Fruit fly (Drosophila melanogaster) whole organism, adult: ENCODE results near the gene CG42305.

ENCODE experiments used
- CG11617 ChIP-seq: fragments of 200-800 bp; sonication (Bioruptor generic); optimal IDR thresholded peaks from 2 replicates; lab custom pipeline; 2017; ENCODE audit warnings: mild to moderate bottlenecking, missing biosample characterization, missing genetic modification reagents, missing genetic modification characterization
- CG12768 ChIP-seq: fragments of 200-800 bp; sonication (Bioruptor generic); optimal IDR thresholded peaks from 2 replicates; lab custom pipeline; 2017; ENCODE audit warnings: missing biosample characterization, missing genetic modification characterization, mild to moderate bottlenecking, moderate library complexity, missing genetic modification reagents
- CG14711 ChIP-seq: fragments of 200-800 bp; sonication (Bioruptor generic); optimal IDR thresholded peaks from 2 replicates; lab custom pipeline; 2018; ENCODE audit warnings: missing biosample characterization, mild to moderate bottlenecking, missing genetic modification characterization, moderate library complexity
- CG1620 ChIP-seq: fragments of 200-800 bp; sonication (Bioruptor generic); optimal IDR thresholded peaks from 2 replicates; lab custom pipeline; 2016; ENCODE audit warnings: missing biosample characterization, missing genetic modification characterization
- CG33017 ChIP-seq: fragments of 200-800 bp; sonication (Bioruptor generic); optimal IDR thresholded peaks from 2 replicates; lab custom pipeline; 2018; ENCODE audit warnings: missing biosample characterization, mild to moderate bottlenecking, missing genetic modification characterization, moderate library complexity
- CG5204 ChIP-seq: fragments of 200-800 bp; sonication (Bioruptor generic); optimal IDR thresholded peaks from 2 replicates; lab custom pipeline; 2016; ENCODE audit warnings: missing biosample characterization, missing genetic modification characterization
- CG7045 ChIP-seq: fragments of 200-800 bp; sonication (Bioruptor generic); optimal IDR thresholded peaks from 2 replicates; lab custom pipeline; 2017; ENCODE audit warnings: missing biosample characterization, mild to moderate bottlenecking, missing genetic modification characterization
- CG7101 ChIP-seq: fragments of 200-800 bp; sonication (Bioruptor generic); optimal IDR thresholded peaks from 2 replicates; lab custom pipeline; 2018; ENCODE audit warnings: missing biosample characterization, mild to moderate bottlenecking, missing genetic modification characterization, moderate library complexity
- Clk ChIP-seq: fragments of 200-800 bp; sonication (Bioruptor generic); optimal IDR thresholded peaks from 2 replicates; lab custom pipeline; 2017; ENCODE audit warnings: missing biosample characterization, missing genetic modification characterization
- Crg-1 ChIP-seq: fragments of 200-800 bp; sonication (Bioruptor generic); optimal IDR thresholded peaks from 2 replicates; lab custom pipeline; 2016; ENCODE audit warnings: missing biosample characterization, missing genetic modification characterization
- Hr96 ChIP-seq: fragments of 200-800 bp; sonication (Bioruptor generic); optimal IDR thresholded peaks from 2 replicates; lab custom pipeline; 2016; ENCODE audit warnings: missing biosample characterization, missing genetic modification characterization
- Mnt ChIP-seq: fragments of 200-800 bp; sonication (Bioruptor generic); optimal IDR thresholded peaks from 2 replicates; lab custom pipeline; 2016; ENCODE audit warnings: missing biosample characterization, mild to moderate bottlenecking, missing genetic modification characterization
- bab1 ChIP-seq: fragments of 200-800 bp; sonication (Bioruptor generic); optimal IDR thresholded peaks from 3 replicates; lab custom pipeline; 2019; ENCODE audit warnings: missing biosample characterization, mild to moderate bottlenecking, missing genetic modification characterization, moderate library complexity
- cic ChIP-seq: fragments of 200-800 bp; sonication (Bioruptor generic); optimal IDR thresholded peaks from 2 replicates; lab custom pipeline; 2017; ENCODE audit warnings: missing biosample characterization, mild to moderate bottlenecking, missing genetic modification characterization, moderate library complexity
- cnc ChIP-seq, 2 experiments: fragments of >200 bp; optimal IDR thresholded peaks; 2 replicates each; lab custom pipeline; 2017
- kay ChIP-seq: fragments of 200-800 bp; sonication (Bioruptor generic); peaks from one replicate; lab custom pipeline; 2016; ENCODE audit warnings: missing biosample characterization, missing genetic modification characterization, borderline replicate concordance
- ovo ChIP-seq: fragments of 200-800 bp; sonication (Bioruptor generic); optimal IDR thresholded peaks from 2 replicates; lab custom pipeline; 2016; ENCODE audit warnings: missing biosample characterization, missing genetic modification characterization
- pad ChIP-seq: fragments of 200-800 bp; sonication (Bioruptor generic); optimal IDR thresholded peaks from 3 replicates; lab custom pipeline; 2017; ENCODE audit warnings: missing biosample characterization, missing genetic modification characterization, mild to moderate bottlenecking, moderate library complexity, missing genetic modification reagents
- tj ChIP-seq: fragments of 200-800 bp; sonication (Bioruptor generic); optimal IDR thresholded peaks from 3 replicates; lab custom pipeline; 2017; ENCODE audit warnings: missing biosample characterization, mild to moderate bottlenecking, missing genetic modification characterization, moderate library complexity
- toe ChIP-seq: fragments of 200-800 bp; sonication (Bioruptor generic); optimal IDR thresholded peaks from 2 replicates; lab custom pipeline; 2016; ENCODE audit warnings: missing biosample characterization, missing genetic modification characterization

Gene CG42305

DNA sequence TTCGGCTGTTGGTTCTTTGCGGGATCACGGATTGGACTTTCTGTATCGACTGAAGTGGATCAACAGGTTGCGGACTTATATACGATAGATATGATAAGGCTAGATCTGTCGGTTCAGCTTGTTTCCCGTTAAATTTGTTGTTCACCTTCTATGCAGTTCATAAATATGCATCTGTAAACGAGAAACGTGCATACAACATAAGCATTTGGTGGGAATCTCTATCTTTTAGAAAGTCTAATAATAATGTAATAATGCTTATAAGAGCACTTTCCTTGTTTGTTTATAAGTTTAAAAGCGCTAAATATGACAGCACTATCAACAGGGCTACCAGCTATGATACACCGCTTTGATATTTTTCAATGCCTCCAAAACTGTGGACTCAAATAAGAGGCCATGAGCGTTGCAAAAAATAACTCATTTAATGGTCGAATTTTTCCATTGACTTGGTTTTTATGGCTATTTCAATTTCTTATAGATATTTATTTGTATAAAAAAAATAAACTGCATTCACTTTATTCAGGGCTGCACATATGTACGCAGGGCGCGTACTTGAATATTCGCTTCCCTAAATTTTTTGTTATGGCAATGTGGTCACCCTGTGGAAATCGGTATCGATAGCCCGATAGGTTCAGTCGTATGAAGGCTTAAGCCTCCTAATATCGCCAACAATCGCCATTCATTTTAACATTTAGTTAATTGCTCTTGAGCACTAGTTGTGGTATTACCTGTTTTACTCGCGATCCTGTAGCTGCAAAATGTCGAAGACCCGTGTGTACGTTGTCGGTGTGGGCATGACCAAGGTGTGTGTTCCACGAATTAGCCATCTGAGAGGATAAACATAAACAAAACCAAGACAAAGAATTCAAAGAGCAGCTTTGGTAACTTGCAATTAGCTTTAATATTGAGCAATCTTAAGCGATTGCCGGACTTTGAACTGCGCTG lies 18.4 kb downstream of the CG42305 start, which contains the start of the genes CG17597 and ScpX:
CG17597 (minus strand) TSS at position 567 of the 942 bp plus-strand sequence.
ScpX (plus strand) TSS at position 643 of the 942 bp plus-strand sequence.
- TF ChIP-seq CG33017 = peak; percentile 34
- no peak for TF ChIP-seq cic
- TF ChIP-seq kay (GFP tag; lab: Kevin White, UChicago) = no peak
- peak; percentile 46 for TF ChIP-seq bab1
- TF ChIP-seq CG5204 (GFP tag; lab: Kevin White, UChicago) = peak; percentile 76
- peak; percentile 83 for TF ChIP-seq toe (GFP tag; lab: Kevin White, UChicago)
- peak; percentile 17 for TF ChIP-seq pad (GFP tag; lab: Kevin White, UChicago)
- peak; percentile 50 for TF ChIP-seq CG7101 (tag; lab: Kevin White, UChicago)
- peak; percentile 25 for TF ChIP-seq tj
- TF ChIP-seq CG7045 (GFP tag; lab: Kevin White, UChicago) = peak; percentile 44
- peak; percentile 42 for TF ChIP-seq Clk (GFP tag; lab: Kevin White, UChicago)
- TF ChIP-seq Mnt (GFP tag; lab: Kevin White, UChicago) = peak; percentile 55
- peak; percentile 6 for TF ChIP-seq ovo (GFP tag; lab: Kevin White, UChicago)
- peak; percentile 59 for TF ChIP-seq Hr96
- peak; percentile 62 for TF ChIP-seq CG1620
- TF ChIP-seq CG11617 (GFP tag; lab: Kevin White, UChicago) = peak; percentile 50
- no peak for TF ChIP-seq cnc (optimal IDR thresholded peaks at IDR 0.05; lab: Kevin White, UChicago)
- TF ChIP-seq CG12768 (GFP tag; lab: Kevin White, UChicago) = peak; percentile 42
- TF ChIP-seq Crg-1 = no peak
- peak; percentile 57 for TF ChIP-seq CG14711 (tag; lab: Kevin White, UChicago)

DNA sequence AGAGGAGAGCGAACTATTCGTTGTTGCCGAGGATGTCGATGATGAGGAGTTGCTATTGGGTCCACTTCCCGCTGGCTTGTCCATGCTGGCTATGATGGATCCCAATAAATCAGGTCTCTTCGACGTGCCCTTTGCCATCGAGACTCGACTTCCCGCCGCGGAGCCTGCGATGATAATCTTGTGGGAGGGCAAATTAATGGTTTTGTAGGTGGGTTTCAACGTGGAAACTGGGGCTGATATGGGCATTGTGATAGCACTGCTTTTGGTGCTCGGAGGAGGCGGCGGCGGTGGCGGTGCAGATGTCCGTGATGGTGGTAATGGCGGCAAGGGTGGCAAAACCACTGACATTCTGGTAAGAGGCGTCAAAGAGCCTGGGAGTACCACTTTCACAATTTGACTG lies 22.1 kb downstream of the CG42305 start:
- TF ChIP-seq ovo (GFP tag; lab: Kevin White, UChicago) = no peak
- TF ChIP-seq CG7101 (tag; lab: Kevin White, UChicago) = no peak

DNA sequence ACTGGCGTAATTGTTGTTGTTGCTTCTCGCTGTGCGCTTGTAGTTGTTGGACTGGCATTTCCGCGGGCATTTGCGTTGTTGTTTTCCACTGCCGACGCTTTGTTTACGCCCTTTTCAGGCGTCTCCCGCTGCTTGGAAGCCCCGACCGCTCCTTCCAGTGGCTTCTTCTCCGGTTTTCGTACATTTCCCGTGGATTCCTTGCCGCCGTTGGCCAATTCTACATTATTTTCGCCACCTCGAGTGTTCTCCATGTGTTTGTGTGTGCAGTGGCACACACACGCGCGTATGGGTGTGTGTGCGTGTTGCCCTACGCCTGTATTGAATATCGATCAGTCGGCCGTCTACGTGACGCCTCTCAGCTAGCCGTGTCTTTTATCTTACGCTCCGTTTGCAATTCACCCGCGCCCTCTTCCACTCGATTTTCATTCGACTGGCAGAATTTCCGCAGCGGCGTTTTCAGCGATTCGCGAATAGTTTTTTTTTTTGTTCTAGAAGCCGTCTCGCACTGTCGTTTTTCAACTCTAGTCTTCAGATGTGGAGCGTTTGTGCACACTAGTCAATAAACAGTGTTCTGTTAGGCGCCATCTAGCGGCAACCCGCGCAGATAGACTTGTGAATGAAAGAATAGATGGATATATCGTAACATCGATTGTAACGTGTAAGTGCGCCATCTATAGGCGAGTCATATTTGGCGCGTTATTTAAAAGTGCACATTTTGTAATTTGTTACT lies 26.9 kb downstream of the CG42305 start, which contains the start of gene CG10600:
CG10600 (minus strand) TSS at position 537 of the 730 bp plus-strand sequence.
- TF ChIP-seq CG7101 (tag; lab: Kevin White, UChicago) (peak; percentile 88), pad (GFP tag; lab: Kevin White, UChicago) (peak; percentile 84), Hr96 (peak; percentile 92), CG7045 (GFP tag; lab: Kevin White, UChicago) (peak; percentile 69), cic (peak; percentile 71), CG1620 (peak; percentile 95), toe (GFP tag; lab: Kevin White, UChicago) (peak; percentile 88), cnc (optimal IDR thresholded peaks at IDR 0.05; lab: Kevin White, UChicago) (no peak), kay (GFP tag; lab: Kevin White, UChicago) (no peak), ovo (GFP tag; lab: Kevin White, UChicago) (peak; percentile 79), CG14711 (tag; lab: Kevin White, UChicago) (peak; percentile 74), tj (peak; percentile 51), Clk (GFP tag; lab: Kevin White, UChicago) (peak; percentile 84), CG5204 (GFP tag; lab: Kevin White, UChicago) (peak; percentile 85), CG33017 (peak; percentile 66), CG12768 (GFP tag; lab: Kevin White, UChicago) (peak; percentile 84), CG11617 (GFP tag; lab: Kevin White, UChicago) (peak; percentile 81), Mnt (GFP tag; lab: Kevin White, UChicago) (peak; percentile 92), bab1 (peak; percentile 73), Crg-1 (peak; percentile 95)

DNA sequence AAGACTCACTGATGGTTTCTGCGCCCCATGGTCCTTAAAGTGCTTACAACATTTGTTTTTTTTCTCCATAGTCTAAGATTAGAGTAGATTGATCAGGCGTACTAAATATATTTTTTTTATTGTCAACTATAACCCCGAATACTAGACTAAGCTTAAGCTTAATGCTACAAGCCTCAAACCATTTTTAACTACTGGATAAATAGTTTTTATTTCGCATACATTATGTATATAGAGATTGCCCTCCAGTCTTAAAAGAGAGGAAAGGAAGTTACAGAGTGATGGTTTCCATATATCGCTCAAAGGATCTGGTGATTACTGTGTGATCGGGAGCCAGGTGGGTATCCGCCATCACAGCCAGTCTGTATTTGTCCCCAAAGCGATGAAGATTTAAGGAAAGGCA lies 28.8 kb downstream of the CG42305 start, which contains the start of gene CG31752:
CG31752 (minus strand) TSS at position 101 of the 400 bp plus-strand sequence.
- no peak for TF ChIP-seq tj
- TF ChIP-seq pad (GFP tag; lab: Kevin White, UChicago) = no peak
- no peak for TF ChIP-seq Hr96
- no peak for TF ChIP-seq cic
- TF ChIP-seq CG5204 (GFP tag; lab: Kevin White, UChicago) = no peak
- no peak for TF ChIP-seq CG7045 (GFP tag; lab: Kevin White, UChicago)
- no peak for TF ChIP-seq cnc (optimal IDR thresholded peaks at IDR 0.05; lab: Kevin White, UChicago)
- no peak for TF ChIP-seq ovo (GFP tag; lab: Kevin White, UChicago)
- TF ChIP-seq Clk (GFP tag; lab: Kevin White, UChicago) = no peak

DNA sequence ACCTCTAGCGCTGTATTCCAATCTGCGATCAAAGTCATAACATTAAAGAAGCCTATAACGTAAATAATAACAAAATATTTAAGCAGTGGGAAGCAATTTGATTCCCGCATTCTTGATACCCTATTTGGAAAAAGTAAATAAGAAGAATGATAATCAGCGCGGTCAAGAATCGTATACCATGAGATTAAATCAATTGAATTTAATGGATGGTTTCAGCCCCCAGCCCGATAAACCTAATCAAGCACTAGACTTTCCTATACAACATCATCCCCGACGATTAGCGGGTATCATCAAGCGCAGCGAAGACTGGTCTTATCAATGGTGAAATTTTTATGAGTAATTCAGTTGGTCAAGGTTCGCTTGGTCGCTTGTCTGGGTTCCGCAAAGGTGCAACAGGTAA lies 31.1 kb downstream of the CG42305 start:
- TF ChIP-seq bab1 (no peak), cnc (optimal IDR thresholded peaks at IDR 0.05; lab: Kevin White, UChicago) (no peak), Hr96 (no peak), cic (no peak), Crg-1 (no peak), CG12768 (GFP tag; lab: Kevin White, UChicago) (no peak), Clk (GFP tag; lab: Kevin White, UChicago) (no peak), pad (GFP tag; lab: Kevin White, UChicago) (no peak), tj (no peak), CG5204 (GFP tag; lab: Kevin White, UChicago) (no peak), CG7045 (GFP tag; lab: Kevin White, UChicago) (no peak), CG33017 (no peak), Mnt (GFP tag; lab: Kevin White, UChicago) (no peak), ovo (GFP tag; lab: Kevin White, UChicago) (no peak), CG7101 (tag; lab: Kevin White, UChicago) (no peak), CG11617 (GFP tag; lab: Kevin White, UChicago) (no peak), kay (GFP tag; lab: Kevin White, UChicago) (no peak), toe (GFP tag; lab: Kevin White, UChicago) (no peak), CG14711 (tag; lab: Kevin White, UChicago) (no peak)
